Worm (Caenorhabditis elegans) whole organism, L2 larva: ENCODE results near the gene zer-1.

Source experiments
- C34F6.9 ChIP-seq: fragments of 150-350 bp; optimal IDR thresholded peaks from 2 replicates; lab custom pipeline; 2014; ENCODE audit warnings: missing biosample characterization, missing genetic modification characterization
- ZK546.5 ChIP-seq: sonication (generic microtip); optimal IDR thresholded peaks from 2 replicates; lab custom pipeline; 2017; ENCODE audit warnings: missing biosample characterization, missing genetic modification characterization
- alr-1 ChIP-seq: fragments of 150-350 bp; optimal IDR thresholded peaks from 2 replicates; lab custom pipeline; 2014; ENCODE audit warnings: missing biosample characterization, missing genetic modification characterization
- ama-1 ChIP-seq: fragments of 150-350 bp; optimal IDR thresholded peaks from 2 replicates; lab custom pipeline; 2018; ENCODE audit warnings: inconsistent platforms
- ceh-82 ChIP-seq: fragments of 150-350 bp; optimal IDR thresholded peaks from 2 replicates; lab custom pipeline; 2014; ENCODE audit warnings: missing biosample characterization, missing genetic modification characterization
- crh-2 ChIP-seq: sonication (generic microtip); optimal IDR thresholded peaks from 2 replicates; lab custom pipeline; 2017; ENCODE audit warnings: missing biosample characterization, missing genetic modification characterization
- dmd-4 ChIP-seq: sonication (generic microtip); optimal IDR thresholded peaks from 2 replicates; lab custom pipeline; 2017; ENCODE audit warnings: missing biosample characterization, missing genetic modification characterization
- elt-1 ChIP-seq: fragments of 150-350 bp; optimal IDR thresholded peaks from 2 replicates; lab custom pipeline; 2014; ENCODE audit warnings: missing biosample characterization, missing genetic modification characterization
- fos-1 ChIP-seq: fragments of 150-350 bp; optimal IDR thresholded peaks from 2 replicates; lab custom pipeline; 2014; ENCODE audit warnings: missing biosample characterization, missing genetic modification characterization
- gmeb-1 ChIP-seq: fragments of 150-350 bp; optimal IDR thresholded peaks from 2 replicates; lab custom pipeline; 2014; ENCODE audit warnings: missing biosample characterization, missing genetic modification characterization
- lin-13 ChIP-seq: fragments of 150-350 bp; optimal IDR thresholded peaks from 2 replicates; lab custom pipeline; 2014; ENCODE audit warnings: missing biosample characterization, missing genetic modification reagents, missing genetic modification characterization
- lsy-2 ChIP-seq, 2 experiments: fragments of 150-350 bp in 1 of 2; sonication (generic microtip) in 1 of 2; optimal IDR thresholded peaks; 2 replicates each; lab custom pipeline; 2014 to 2017; ENCODE audit warnings: missing biosample characterization in 2 of 2, missing genetic modification characterization in 2 of 2
- mdl-1 ChIP-seq, 2 experiments: fragments of 150-350 bp in 1 of 2; sonication (generic microtip) in 1 of 2; optimal IDR thresholded peaks; 2 replicates each; lab custom pipeline; 2017; ENCODE audit warnings: missing biosample characterization in 2 of 2, missing genetic modification characterization in 2 of 2
- nhr-10 ChIP-seq: sonication (generic microtip); optimal IDR thresholded peaks from 2 replicates; lab custom pipeline; 2017; ENCODE audit warnings: missing biosample characterization, missing genetic modification characterization
- nhr-11 ChIP-seq: fragments of 150-350 bp; optimal IDR thresholded peaks from 2 replicates; lab custom pipeline; 2014; ENCODE audit warnings: missing biosample characterization, missing genetic modification characterization
- nhr-129 ChIP-seq: fragments of 150-350 bp; optimal IDR thresholded peaks from 2 replicates; lab custom pipeline; 2014; ENCODE audit warnings: missing biosample characterization, missing genetic modification characterization
- nhr-21 ChIP-seq: fragments of 150-350 bp; optimal IDR thresholded peaks from 2 replicates; lab custom pipeline; 2014; ENCODE audit warnings: missing biosample characterization, missing genetic modification characterization
- nhr-237 ChIP-seq: fragments of 150-350 bp; optimal IDR thresholded peaks from 2 replicates; lab custom pipeline; 2014; ENCODE audit warnings: missing biosample characterization, missing genetic modification characterization
- nhr-25 ChIP-seq: fragments of 150-350 bp; sonication (generic microtip); optimal IDR thresholded peaks from 3 replicates; lab custom pipeline; 2014; ENCODE audit warnings: missing biosample characterization, missing genetic modification characterization
- nhr-6 ChIP-seq: fragments of 150-350 bp; optimal IDR thresholded peaks from 2 replicates; lab custom pipeline; 2014; ENCODE audit warnings: missing biosample characterization, missing genetic modification characterization
- nhr-77 ChIP-seq: fragments of 150-350 bp; optimal IDR thresholded peaks from 2 replicates; lab custom pipeline; 2014; ENCODE audit warnings: missing biosample characterization, missing genetic modification characterization
- sem-4 ChIP-seq: fragments of 150-350 bp; optimal IDR thresholded peaks from 2 replicates; lab custom pipeline; 2014; ENCODE audit warnings: missing biosample characterization, missing genetic modification reagents, missing genetic modification characterization
- sma-3 ChIP-seq: sonication (generic microtip); optimal IDR thresholded peaks from 2 replicates; lab custom pipeline; 2016; ENCODE audit warnings: missing genetic modification reagents, missing genetic modification characterization, missing compliant biosample characterization
- sma-9 ChIP-seq, 2 experiments: fragments of 150-350 bp in 1 of 2; sonication (generic microtip) in 1 of 2; optimal IDR thresholded peaks; 2 replicates each; lab custom pipeline; 2014 to 2016; ENCODE audit warnings: missing genetic modification characterization in 2 of 2, mild to moderate bottlenecking in 1 of 2, missing biosample characterization in 1 of 2, missing compliant biosample characterization in 1 of 2, missing genetic modification reagents in 1 of 2, moderate library complexity in 1 of 2
- unc-55 ChIP-seq: fragments of 150-350 bp; sonication (generic microtip); optimal IDR thresholded peaks from 3 replicates; lab custom pipeline; 2014; ENCODE audit warnings: missing biosample characterization, missing genetic modification reagents, missing genetic modification characterization

The zer-1 gene

DNA sequence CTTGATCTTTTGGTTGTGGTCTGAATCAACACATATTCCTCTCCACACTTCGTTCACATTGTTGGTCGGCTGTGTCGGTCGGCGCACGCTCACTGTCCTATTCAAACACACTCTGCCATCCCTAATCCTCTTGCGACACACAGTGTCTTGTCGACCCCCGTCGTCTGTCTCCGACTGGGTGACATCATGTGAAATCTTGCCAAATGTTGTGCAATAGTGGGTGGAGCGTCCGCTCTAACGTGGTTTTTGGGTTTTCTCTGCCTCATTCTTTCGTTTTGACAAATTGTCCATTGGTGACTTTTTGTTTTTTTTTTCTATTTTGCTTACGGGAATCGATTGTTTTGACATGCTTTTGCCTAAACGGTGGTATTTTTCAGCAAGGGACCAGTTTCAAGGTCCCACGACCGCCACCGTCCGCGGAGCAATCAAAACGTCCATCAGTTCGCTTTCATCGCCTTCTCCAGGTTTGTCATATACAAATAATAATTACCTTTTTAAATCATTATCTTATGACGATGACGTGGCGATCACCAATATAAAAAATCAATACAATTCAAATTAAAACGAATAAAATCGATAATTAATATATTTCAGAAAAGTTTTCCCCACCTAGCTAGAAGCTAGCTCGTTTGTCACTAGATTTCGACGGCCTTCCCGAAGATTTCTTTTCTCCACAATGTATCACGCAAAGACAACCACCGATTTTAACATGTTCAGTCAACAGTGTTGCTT is 52.7 kb downstream of the zer-1 start (continued):
- peak; percentile 88 for TF ChIP-seq sem-4 (tag; lab: Kevin White, UChicago)
- TF ChIP-seq gmeb-1 (tag; lab: Kevin White, UChicago) = peak; percentile 69
- no peak for TF ChIP-seq elt-1 (tag; lab: Kevin White, UChicago)
- no peak for TF ChIP-seq ZK546.5 (tag; lab: Kevin White, UChicago)
- TF ChIP-seq, all 48 proteins: peak for 30

DNA sequence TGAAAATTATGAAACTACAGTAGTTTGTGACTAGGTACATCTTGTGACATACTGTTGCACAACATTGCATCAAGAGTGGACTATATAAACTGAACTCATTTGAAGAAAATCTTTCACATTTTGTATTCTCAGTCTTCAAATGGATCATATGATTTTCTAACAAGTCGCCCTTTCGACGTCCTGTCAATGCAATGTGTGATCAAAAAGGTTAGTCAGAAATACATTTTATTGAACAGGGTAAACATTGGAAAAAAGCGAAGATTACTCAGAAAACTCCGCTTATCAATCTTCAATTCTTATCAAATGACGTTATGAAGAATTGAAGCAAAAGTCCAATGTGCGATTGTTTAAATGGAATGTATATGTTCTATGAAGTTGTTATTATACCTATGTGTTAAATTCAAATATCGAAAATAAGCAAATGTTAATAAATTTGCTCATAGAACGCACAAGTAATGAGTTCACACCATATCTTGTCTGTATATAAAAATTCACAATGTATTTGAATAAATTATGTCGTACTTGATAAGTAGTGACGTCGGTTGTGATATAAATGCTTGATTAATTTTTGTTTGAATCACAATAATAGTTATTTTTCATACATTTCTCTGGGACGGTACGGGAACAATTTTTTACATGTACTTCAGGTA is 53.6 kb downstream of the zer-1 start, which contains the start of gene zip-2:
zip-2 (plus strand) TSS at position 128 of the 650 bp plus-strand sequence.
- TF ChIP-seq nhr-21 (tag; lab: Kevin White, UChicago) = peak; percentile 45
- TF ChIP-seq ceh-82 (tag; lab: Kevin White, UChicago) = no peak
- TF ChIP-seq C34F6.9 (tag; lab: Kevin White, UChicago) = peak; percentile 18
- TF ChIP-seq sma-3 (GFP tag; lab: Kevin White, UChicago) = peak; percentile 11
- peak; percentile 95 for TF ChIP-seq fos-1 (tag; lab: Kevin White, UChicago)
- no peak for TF ChIP-seq dmd-4 (tag; lab: Kevin White, UChicago)
- TF ChIP-seq nhr-129 = peak; percentile 88
- TF ChIP-seq nhr-11 (tag; lab: Kevin White, UChicago) = no peak
- no peak for TF ChIP-seq nhr-6 (tag; lab: Kevin White, UChicago)
- no peak for TF ChIP-seq alr-1 (tag; lab: Kevin White, UChicago)
- peak; percentile 60 for TF ChIP-seq sma-9 (GFP tag; optimal IDR thresholded peaks at IDR 0.05; lab: Kevin White, UChicago)
- no peak for TF ChIP-seq sma-9 (tag; optimal IDR thresholded peaks at IDR 0.05; lab: Kevin White, UChicago)
- no peak for TF ChIP-seq nhr-77 (tag; lab: Kevin White, UChicago)
- peak; percentile 4 for TF ChIP-seq lin-13 (GFP tag; lab: Kevin White, UChicago)
- no peak for TF ChIP-seq unc-55 (GFP tag; lab: Kevin White, UChicago)
- peak; percentile 76 for TF ChIP-seq crh-2 (tag; lab: Kevin White, UChicago)
- no peak for TF ChIP-seq nhr-10 (tag; lab: Kevin White, UChicago)
- peak; percentile 49 for TF ChIP-seq gmeb-1 (tag; lab: Kevin White, UChicago)
- TF ChIP-seq nhr-25 (tag; lab: Kevin White, UChicago) = peak; percentile 16
- no peak for TF ChIP-seq lsy-2 (tag; optimal IDR thresholded peaks at IDR 0.05; lab: Kevin White, UChicago)
- peak; percentile 2 for TF ChIP-seq ama-1 (lab: Kevin White, UChicago)
- TF ChIP-seq mdl-1 (tag; optimal IDR thresholded peaks at IDR 0.05; lab: Kevin White, UChicago) = no peak

- no peak for TF ChIP-seq nhr-237
- TF ChIP-seq fos-1 (tag; lab: Kevin White, UChicago) = peak; percentile 32
Observed at ce11 chrIII:831961-832360, 54.6 kb downstream of the zer-1 start, which contains the start of gene ceeh-1. Gene ceeh-1, minus strand, starts transcription at chrIII:832277.
